Worm (Caenorhabditis elegans): ENCODE data around the gene T01G5.8.
"Not testable (repeated sequence)": the region's sequence is repeated elsewhere in the genome, so short reads cannot be mapped to it uniquely, and the experiment has no call there.

The T01G5.8 gene

DNA sequence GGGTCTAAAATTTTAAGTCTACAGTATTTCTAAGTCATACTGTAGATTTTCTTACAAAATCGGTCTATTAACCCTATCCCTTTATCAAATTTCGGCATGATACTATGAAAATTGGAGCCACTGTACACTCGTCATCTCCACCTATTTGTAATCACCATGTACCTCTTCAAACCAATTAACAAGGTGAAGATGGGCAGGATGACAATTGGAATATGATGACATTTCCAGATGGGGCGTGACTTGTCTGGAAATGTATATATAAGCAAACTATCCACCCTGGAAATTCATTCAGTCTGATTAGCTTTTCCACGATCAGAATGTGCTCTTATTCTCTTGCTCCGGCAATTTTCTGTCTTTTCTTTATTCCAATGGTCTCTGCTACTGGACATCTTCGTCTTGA lies 6.8 kb upstream of the T01G5.8 start, which contains the start of gene Y75B12A.2:
TSS of gene Y75B12A.2 (plus strand) at position 301 of the 400 bp plus-strand sequence.
- TF ChIP-seq ref-1 (GFP tag; conservative IDR thresholded peaks at IDR 0.05): no peak
- TF ChIP-seq ztf-23 (GFP tag; IDR thresholded peaks at IDR 0.05): no peak
- no peak for TF ChIP-seq ztf-29 (GFP tag; IDR thresholded peaks at IDR 0.05)
- TF ChIP-seq klf-2 (GFP tag; conservative IDR thresholded peaks at IDR 0.05): no peak
- TF ChIP-seq cog-1 (tag; optimal IDR thresholded peaks at IDR 0.05): no peak
- no peak for TF ChIP-seq flt-1 (GFP tag; IDR thresholded peaks at IDR 0.05)
- no peak for TF ChIP-seq med-1 (GFP tag; optimal IDR thresholded peaks at IDR 0.05; ENCODE audit: insufficient read depth)
- no peak for TF ChIP-seq tab-1 (GFP tag; IDR thresholded peaks at IDR 0.05)

DNA sequence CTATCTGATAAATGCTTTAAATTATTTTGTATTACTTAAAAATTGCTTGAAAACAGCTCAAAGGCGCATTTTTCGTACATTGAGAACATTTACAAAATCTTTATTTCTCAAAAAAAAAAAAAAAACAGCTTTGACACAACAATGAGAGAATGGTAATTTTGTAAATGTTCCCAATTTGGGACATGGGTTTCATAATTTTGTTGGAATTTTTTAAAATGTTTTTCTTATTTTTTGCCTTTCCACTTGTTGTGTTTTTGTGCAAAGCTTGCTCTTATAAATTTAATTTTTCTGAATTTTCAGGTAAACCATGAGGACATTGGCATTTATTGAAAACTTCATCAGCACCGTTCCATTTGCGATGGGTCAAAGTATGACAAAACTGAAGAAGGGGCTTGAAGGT lies 4.4 kb upstream of the T01G5.8 start, which contains the start of gene T01G5.7:
TSS of gene T01G5.7 (plus strand) at position 301 of the 400 bp plus-strand sequence.
- TF ChIP-seq flt-1 (GFP tag; IDR thresholded peaks at IDR 0.05) (no peak), tab-1 (GFP tag; IDR thresholded peaks at IDR 0.05) (no peak), ztf-29 (GFP tag; IDR thresholded peaks at IDR 0.05) (no peak), cog-1 (tag; optimal IDR thresholded peaks at IDR 0.05) (no peak), ztf-23 (GFP tag; IDR thresholded peaks at IDR 0.05) (no peak), ref-1 (GFP tag; conservative IDR thresholded peaks at IDR 0.05) (no peak), klf-2 (GFP tag; conservative IDR thresholded peaks at IDR 0.05) (no peak), med-1 (GFP tag; optimal IDR thresholded peaks at IDR 0.05; ENCODE audit: insufficient read depth) (no peak), T22C8.4 (GFP tag; IDR thresholded peaks at IDR 0.05) (no peak)

DNA sequence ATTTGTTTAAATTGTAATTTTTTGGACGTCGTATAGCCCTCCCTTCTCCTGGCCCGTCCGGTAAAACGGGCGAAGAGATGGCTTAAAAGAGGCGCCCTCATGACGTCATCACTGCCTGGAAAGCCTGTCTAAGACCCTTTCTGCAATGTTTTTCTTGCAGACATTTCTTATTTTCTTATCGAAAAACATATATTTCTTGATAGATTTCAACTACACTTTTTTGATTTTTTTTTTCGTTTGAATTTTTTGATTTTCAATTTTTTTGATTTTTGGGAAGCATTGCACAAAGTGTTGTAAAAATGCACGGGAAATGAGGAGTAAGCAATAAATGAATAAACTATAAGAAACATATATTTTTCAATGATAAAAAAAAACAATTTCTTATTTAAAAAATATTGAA lies 2.1 kb upstream of the T01G5.8 start, which contains the start of gene T01G5.6:
TSS of gene T01G5.6 (minus strand) at position 101 of the 400 bp plus-strand sequence.
- TF ChIP-seq cog-1 (tag; optimal IDR thresholded peaks at IDR 0.05) (no peak), med-1 (GFP tag; optimal IDR thresholded peaks at IDR 0.05; ENCODE audit: insufficient read depth) (no peak), klf-2 (GFP tag; conservative IDR thresholded peaks at IDR 0.05) (no peak), ztf-23 (GFP tag; IDR thresholded peaks at IDR 0.05) (no peak), ref-1 (GFP tag; conservative IDR thresholded peaks at IDR 0.05) (no peak), tab-1 (GFP tag; IDR thresholded peaks at IDR 0.05) (no peak), T22C8.4 (GFP tag; IDR thresholded peaks at IDR 0.05) (no peak), ztf-29 (GFP tag; IDR thresholded peaks at IDR 0.05) (no peak), flt-1 (GFP tag; IDR thresholded peaks at IDR 0.05) (no peak)

DNA sequence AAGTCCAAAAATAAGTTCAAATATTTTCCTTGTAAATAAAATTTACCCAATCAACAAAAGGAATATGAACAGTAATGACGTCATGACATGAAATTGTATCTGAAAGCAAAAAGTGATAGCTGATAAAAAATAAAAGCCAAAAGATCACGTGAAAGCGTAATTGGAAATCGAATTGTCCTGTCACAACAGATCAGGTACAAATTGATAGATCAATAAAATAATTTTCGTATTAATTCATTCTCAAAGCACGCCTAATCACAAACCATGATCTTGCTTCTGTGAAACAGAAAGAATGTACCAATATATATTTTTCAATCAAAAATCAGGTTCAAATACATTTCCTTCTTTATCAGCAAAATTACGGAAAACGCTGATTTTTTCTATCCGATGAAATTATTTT lies 3.4 kb downstream of the T01G5.8 start, which contains the start of gene flor-1:
TSS of gene flor-1 (minus strand) at position 101 of the 400 bp plus-strand sequence.
- TF ChIP-seq klf-2 (GFP tag; conservative IDR thresholded peaks at IDR 0.05) (no peak), ztf-23 (GFP tag; IDR thresholded peaks at IDR 0.05) (no peak), T22C8.4 (GFP tag; IDR thresholded peaks at IDR 0.05) (no peak), ztf-29 (GFP tag; IDR thresholded peaks at IDR 0.05) (no peak), ref-1 (GFP tag; conservative IDR thresholded peaks at IDR 0.05) (no peak), med-1 (GFP tag; optimal IDR thresholded peaks at IDR 0.05; ENCODE audit: insufficient read depth) (no peak), tab-1 (GFP tag; IDR thresholded peaks at IDR 0.05) (no peak), cog-1 (tag; optimal IDR thresholded peaks at IDR 0.05) (no peak), flt-1 (GFP tag; IDR thresholded peaks at IDR 0.05) (no peak)

DNA sequence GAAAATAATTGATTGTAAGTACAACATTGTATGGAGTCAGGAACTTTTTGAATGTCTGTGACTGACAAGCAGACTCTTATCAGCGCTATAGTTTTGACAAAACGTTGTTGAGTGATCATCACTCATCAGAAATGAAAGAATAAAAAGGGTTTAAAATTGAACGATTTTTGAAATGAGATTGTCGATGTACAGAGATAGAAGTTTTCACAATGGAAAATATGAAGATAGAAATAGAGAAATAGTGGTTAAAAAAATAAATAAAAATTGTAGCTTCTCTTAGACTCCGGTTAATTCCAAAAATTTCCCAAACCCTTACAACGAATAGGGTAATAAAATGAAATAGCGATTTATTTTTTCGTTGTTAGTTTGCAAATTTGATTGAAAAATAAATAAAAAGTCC lies 9.1 kb downstream of the T01G5.8 start, which contains the start of gene ugt-30:
TSS of gene ugt-30 (minus strand) at position 101 of the 400 bp plus-strand sequence.
- not testable (repeated sequence) for TF ChIP-seq T22C8.4 (GFP tag; IDR thresholded peaks at IDR 0.05); ztf-29 (GFP tag; IDR thresholded peaks at IDR 0.05); klf-2 (GFP tag; conservative IDR thresholded peaks at IDR 0.05)

DNA sequence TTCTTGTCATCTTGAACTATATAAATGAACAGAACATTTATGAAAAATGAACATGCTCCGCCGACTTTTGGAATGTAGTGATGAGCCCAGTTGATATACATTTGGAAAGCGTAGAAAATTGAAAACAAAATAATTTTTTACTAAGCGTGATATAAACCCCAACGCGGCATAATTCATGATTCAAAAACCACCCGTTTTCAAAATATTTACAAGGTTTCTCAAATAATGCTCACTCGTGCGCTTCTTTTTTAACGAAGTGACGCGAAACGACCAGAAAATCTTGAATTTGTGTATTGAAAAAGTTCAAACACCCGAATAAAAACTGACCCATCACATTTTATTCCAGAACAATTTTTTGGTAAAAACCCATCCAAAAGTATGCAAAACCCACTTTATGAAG lies 11.3 kb downstream of the T01G5.8 start, which contains the start of gene srj-27:
TSS of gene srj-27 (minus strand) at position 101 of the 400 bp plus-strand sequence.
- TF ChIP-seq ref-1 (GFP tag; conservative IDR thresholded peaks at IDR 0.05): no peak
- no peak for TF ChIP-seq ztf-23 (GFP tag; IDR thresholded peaks at IDR 0.05)
- no peak for TF ChIP-seq tab-1 (GFP tag; IDR thresholded peaks at IDR 0.05)
- TF ChIP-seq ztf-29 (GFP tag; IDR thresholded peaks at IDR 0.05): no peak
- TF ChIP-seq klf-2 (GFP tag; conservative IDR thresholded peaks at IDR 0.05): no peak
- TF ChIP-seq cog-1 (tag; optimal IDR thresholded peaks at IDR 0.05): no peak
- no peak for TF ChIP-seq med-1 (GFP tag; optimal IDR thresholded peaks at IDR 0.05; ENCODE audit: insufficient read depth)
- TF ChIP-seq flt-1 (GFP tag; IDR thresholded peaks at IDR 0.05): no peak
- TF ChIP-seq T22C8.4 (GFP tag; IDR thresholded peaks at IDR 0.05): no peak

DNA sequence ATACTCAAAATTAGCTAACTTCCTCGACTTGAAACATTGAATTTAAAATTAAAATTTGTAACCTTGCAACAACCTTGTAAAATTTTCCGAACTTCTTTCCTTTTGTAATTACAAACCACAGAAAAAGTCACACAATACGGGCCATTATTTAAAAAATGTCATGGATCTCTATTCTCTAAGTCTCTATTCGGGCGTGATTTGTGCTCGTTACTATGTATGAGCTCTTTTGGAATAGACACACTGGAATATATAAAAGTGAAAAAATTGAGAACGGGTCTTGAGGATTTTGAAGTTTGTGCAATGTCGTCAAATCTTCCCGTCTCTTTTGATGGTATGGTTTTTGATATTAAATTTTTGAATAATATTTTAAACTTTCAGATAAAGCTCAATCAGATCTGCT lies 11.9 kb downstream of the T01G5.8 start, which contains the start of gene srr-7:
TSS of gene srr-7 (plus strand) at position 301 of the 400 bp plus-strand sequence.
- no peak for TF ChIP-seq T22C8.4 (GFP tag; IDR thresholded peaks at IDR 0.05)
- TF ChIP-seq ref-1 (GFP tag; conservative IDR thresholded peaks at IDR 0.05): no peak
- TF ChIP-seq tab-1 (GFP tag; IDR thresholded peaks at IDR 0.05): no peak
- no peak for TF ChIP-seq flt-1 (GFP tag; IDR thresholded peaks at IDR 0.05)
- TF ChIP-seq ztf-29 (GFP tag; IDR thresholded peaks at IDR 0.05): no peak
- no peak for TF ChIP-seq klf-2 (GFP tag; conservative IDR thresholded peaks at IDR 0.05)
- no peak for TF ChIP-seq cog-1 (tag; optimal IDR thresholded peaks at IDR 0.05)
- TF ChIP-seq ztf-23 (GFP tag; IDR thresholded peaks at IDR 0.05): no peak
- TF ChIP-seq med-1 (GFP tag; optimal IDR thresholded peaks at IDR 0.05; ENCODE audit: insufficient read depth): no peak

DNA sequence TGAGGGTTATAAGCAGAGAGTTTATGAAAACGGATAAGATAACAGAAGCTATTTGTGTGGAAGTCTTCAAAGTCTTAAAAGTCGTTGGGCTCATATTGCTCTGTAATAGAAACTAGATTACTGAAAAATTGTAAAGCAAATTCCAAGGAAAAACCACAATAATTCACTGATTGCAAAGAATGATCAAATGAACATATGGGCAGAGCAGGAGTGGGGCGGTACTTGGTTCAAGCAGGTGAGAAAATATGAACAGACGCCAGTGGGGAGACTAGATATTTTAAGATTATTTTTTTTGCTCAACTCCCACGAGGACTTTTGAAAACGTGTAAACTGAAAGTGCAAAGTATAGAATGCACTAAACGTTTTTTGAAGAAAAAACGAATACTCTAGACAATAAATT lies 16.4 kb downstream of the T01G5.8 start, which contains the start of gene str-171:
TSS of gene str-171 (minus strand) at position 101 of the 400 bp plus-strand sequence.
- no peak for TF ChIP-seq cog-1 (tag; optimal IDR thresholded peaks at IDR 0.05)
- no peak for TF ChIP-seq flt-1 (GFP tag; IDR thresholded peaks at IDR 0.05)
- no peak for TF ChIP-seq tab-1 (GFP tag; IDR thresholded peaks at IDR 0.05)
- TF ChIP-seq T22C8.4 (GFP tag; IDR thresholded peaks at IDR 0.05): no peak
- no peak for TF ChIP-seq ztf-29 (GFP tag; IDR thresholded peaks at IDR 0.05)
- no peak for TF ChIP-seq ref-1 (GFP tag; conservative IDR thresholded peaks at IDR 0.05)
- TF ChIP-seq med-1 (GFP tag; optimal IDR thresholded peaks at IDR 0.05; ENCODE audit: insufficient read depth): no peak
- TF ChIP-seq ztf-23 (GFP tag; IDR thresholded peaks at IDR 0.05): no peak
- no peak for TF ChIP-seq klf-2 (GFP tag; conservative IDR thresholded peaks at IDR 0.05)

DNA sequence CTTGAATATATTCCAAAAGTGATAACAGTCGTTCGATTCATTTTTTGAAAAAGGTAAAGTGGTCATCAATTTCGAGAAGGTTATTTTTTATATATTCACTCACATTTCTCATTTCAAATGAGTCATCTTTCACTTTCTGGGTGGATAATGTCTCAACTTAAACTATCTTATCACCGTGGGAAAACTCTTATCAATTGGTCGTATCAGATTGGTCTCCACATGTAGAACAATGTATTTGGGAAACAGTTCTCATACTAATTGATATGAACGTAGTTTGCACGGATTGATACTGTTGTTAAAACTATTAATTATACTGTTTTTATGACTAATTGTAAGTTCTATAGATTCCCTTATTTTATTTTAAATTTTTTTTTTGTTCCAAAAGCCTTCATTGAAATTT lies 17.7 kb downstream of the T01G5.8 start:
- no peak for TF ChIP-seq tab-1 (GFP tag; IDR thresholded peaks at IDR 0.05)
- TF ChIP-seq med-1 (GFP tag; optimal IDR thresholded peaks at IDR 0.05; ENCODE audit: insufficient read depth): no peak
- TF ChIP-seq cog-1 (tag; optimal IDR thresholded peaks at IDR 0.05): no peak

DNA sequence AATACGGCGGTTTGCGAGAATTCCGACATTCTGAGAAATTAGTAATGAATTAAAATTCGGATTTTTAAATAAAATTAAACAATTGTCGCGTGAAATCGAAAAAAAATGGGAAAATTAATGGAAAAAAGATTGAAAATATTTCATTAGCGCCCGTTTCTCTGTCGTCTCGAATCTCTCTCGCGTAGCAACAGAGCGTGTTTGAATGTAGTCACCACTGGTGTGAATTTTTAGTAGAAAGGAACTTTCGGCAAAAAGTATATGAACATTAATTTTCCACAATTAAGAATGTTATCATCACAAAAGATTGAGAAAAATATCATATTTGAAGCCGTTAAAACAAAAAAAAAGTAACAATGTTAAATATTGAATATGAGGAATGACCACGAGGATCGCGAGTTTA lies 20.7 kb downstream of the T01G5.8 start, which contains the start of gene aipl-1:
TSS of gene aipl-1 (minus strand) at position 30 of the 400 bp plus-strand sequence.
- TF ChIP-seq cog-1 (tag; optimal IDR thresholded peaks at IDR 0.05): peak; percentile 1
- TF ChIP-seq T22C8.4 (GFP tag; IDR thresholded peaks at IDR 0.05): no peak
- TF ChIP-seq ztf-23 (GFP tag; IDR thresholded peaks at IDR 0.05): 0 out of 2 replicates have a peak, but pooled peaks have one; percentile 37
- TF ChIP-seq ref-1 (GFP tag; conservative IDR thresholded peaks at IDR 0.05): no peak
- TF ChIP-seq ztf-29 (GFP tag; IDR thresholded peaks at IDR 0.05): no peak
- no peak for TF ChIP-seq tab-1 (GFP tag; IDR thresholded peaks at IDR 0.05)
- no peak for TF ChIP-seq flt-1 (GFP tag; IDR thresholded peaks at IDR 0.05)
- TF ChIP-seq klf-2 (GFP tag; conservative IDR thresholded peaks at IDR 0.05): no peak
- TF ChIP-seq med-1 (GFP tag; optimal IDR thresholded peaks at IDR 0.05; ENCODE audit: insufficient read depth): no peak
